Fruit fly (Drosophila melanogaster): ENCODE data around the gene CG42818.

CG42818 gene

dm6 chr2L:16268107-16268539 is 26.4 kb downstream of the CG42818 start (continued):
- TF ChIP-seq CG33557 (GFP tag; optimal IDR thresholded peaks at IDR 0.05) (peak; percentile 2), sna (GFP tag; IDR thresholded peaks at IDR 0.05; ENCODE audit: partially characterized antibody) (no peak), CG15514 (GFP tag; optimal IDR thresholded peaks at IDR 0.05) (no peak), CG11093 (GFP tag; IDR thresholded peaks at IDR 0.05) (no peak), CTCF (GFP tag; optimal IDR thresholded peaks at IDR 0.05) (peak; percentile 6), Ets97D (GFP tag; optimal IDR thresholded peaks at IDR 0.05) (no peak), CG12769 (tag; optimal IDR thresholded peaks at IDR 0.05) (no peak), Fer2 (tag; optimal IDR thresholded peaks at IDR 0.05) (no peak), nau (GFP tag; optimal IDR thresholded peaks at IDR 0.05) (peak; percentile 30), CG3065 (GFP tag; optimal IDR thresholded peaks at IDR 0.05) (no peak), CG13624 (GFP tag; optimal IDR thresholded peaks at IDR 0.05) (no peak), ara (GFP tag; IDR thresholded peaks at IDR 0.05) (no peak), CG4730 (GFP tag; IDR thresholded peaks at IDR 0.05) (no peak), Xbp1 (GFP tag; optimal IDR thresholded peaks at IDR 0.05) (no peak), CG6765 (GFP tag; optimal IDR thresholded peaks at IDR 0.05) (no peak), PHDP (tag; optimal IDR thresholded peaks at IDR 0.05) (no peak), pzg (GFP tag; optimal IDR thresholded peaks at IDR 0.05) (no peak), CG12391 (tag; optimal IDR thresholded peaks at IDR 0.05) (no peak), gce (GFP tag; IDR thresholded peaks at IDR 0.05) (no peak), CG30020 (tag; optimal IDR thresholded peaks at IDR 0.05) (no peak), Elba2 (GFP tag; optimal IDR thresholded peaks at IDR 0.05) (peak; percentile 8), run (tag; optimal IDR thresholded peaks at IDR 0.05) (no peak), CG11696 (GFP tag; IDR thresholded peaks at IDR 0.05) (no peak), lov (optimal IDR thresholded peaks at IDR 0.05) (no peak), lov (GFP tag; IDR thresholded peaks at IDR 0.05) (no peak), unpg (GFP tag; optimal IDR thresholded peaks at IDR 0.05) (no peak), HHEX (GFP tag; optimal IDR thresholded peaks at IDR 0.05) (no peak), CG14667 (GFP tag; IDR thresholded peaks at IDR 0.05) (no peak), CG1832 (GFP tag; optimal IDR thresholded peaks at IDR 0.05) (no peak), so (GFP tag; IDR thresholded peaks at IDR 0.05) (no peak), Trl (optimal IDR thresholded peaks at IDR 0.05) (peak; percentile 85 to 95), Trl (GFP tag; optimal IDR thresholded peaks at IDR 0.05) (no peak), pfk (GFP tag; optimal IDR thresholded peaks at IDR 0.05) (peak; percentile 66), CG14860 (GFP tag; IDR thresholded peaks at IDR 0.05; ENCODE audit: partially characterized antibody) (no peak), unc-4 (GFP tag; IDR thresholded peaks at IDR 0.05; ENCODE audit: partially characterized antibody) (no peak), ftz-f1 (GFP tag; optimal IDR thresholded peaks at IDR 0.05) (peak; percentile 6), tna (GFP tag; IDR thresholded peaks at IDR 0.05; ENCODE audit: partially characterized antibody) (no peak), CG8478 (optimal IDR thresholded peaks at IDR 0.05) (no peak), gt (GFP tag; IDR thresholded peaks at IDR 0.05) (no peak), zen2 (GFP tag; IDR thresholded peaks at IDR 0.05; ENCODE audit: partially characterized antibody) (no peak), psq (GFP tag; optimal IDR thresholded peaks at IDR 0.05) (no peak), knrl (GFP tag; IDR thresholded peaks at IDR 0.05; ENCODE audit: partially characterized antibody) (no peak), CG9797 (GFP tag; optimal IDR thresholded peaks at IDR 0.05) (no peak), Rfx (GFP tag; IDR thresholded peaks at IDR 0.05) (no peak), Ravus (GFP tag; IDR thresholded peaks at IDR 0.05) (no peak), CG18011 (GFP tag; optimal IDR thresholded peaks at IDR 0.05) (no peak), CG2889 (GFP tag; IDR thresholded peaks at IDR 0.05) (no peak), Myb (GFP tag; optimal IDR thresholded peaks at IDR 0.05) (no peak), ham (GFP tag; IDR thresholded peaks at IDR 0.05) (no peak), hkb (optimal IDR thresholded peaks at IDR 0.05) (no peak), hkb (GFP tag; IDR thresholded peaks at IDR 0.05) (no peak), gcm (GFP tag; optimal IDR thresholded peaks at IDR 0.05) (no peak), ssp (GFP tag; IDR thresholded peaks at IDR 0.05) (no peak)
